Worm (Caenorhabditis elegans) whole organism, L2 larva: Measurements from ENCODE around the gene lnp-1.

Experiments used
- aly-2 ChIP-seq: fragments of 150-350 bp; optimal IDR thresholded peaks from 2 replicates; lab custom pipeline; 2014; ENCODE audit warnings: missing biosample characterization, missing genetic modification characterization
- ama-1 ChIP-seq: fragments of 150-350 bp; optimal IDR thresholded peaks from 2 replicates; lab custom pipeline; 2018; ENCODE audit warnings: inconsistent platforms
- lin-13 ChIP-seq: fragments of 150-350 bp; optimal IDR thresholded peaks from 2 replicates; lab custom pipeline; 2014; ENCODE audit warnings: missing biosample characterization, missing genetic modification reagents, missing genetic modification characterization
- nhr-11 ChIP-seq: fragments of 150-350 bp; optimal IDR thresholded peaks from 2 replicates; lab custom pipeline; 2014; ENCODE audit warnings: missing biosample characterization, missing genetic modification characterization
- nhr-12 ChIP-seq: fragments of 150-350 bp; optimal IDR thresholded peaks from 2 replicates; lab custom pipeline; 2014; ENCODE audit warnings: missing biosample characterization, missing genetic modification characterization
- snpc-4 ChIP-seq: fragments of 150-350 bp; optimal IDR thresholded peaks from 2 replicates; lab custom pipeline; 2014; ENCODE audit warnings: missing biosample characterization, missing genetic modification characterization
- unc-55 ChIP-seq: fragments of 150-350 bp; sonication (generic microtip); optimal IDR thresholded peaks from 3 replicates; lab custom pipeline; 2014; ENCODE audit warnings: missing biosample characterization, missing genetic modification reagents, missing genetic modification characterization

- TF ChIP-seq snpc-4 (tag; lab: Kevin White, UChicago) (no peak), nhr-12 (no peak), nhr-11 (tag; lab: Kevin White, UChicago) (no peak), ama-1 (lab: Kevin White, UChicago) (no peak), lin-13 (GFP tag; lab: Kevin White, UChicago) (no peak), aly-2 (tag; lab: Kevin White, UChicago) (no peak), unc-55 (GFP tag; lab: Kevin White, UChicago) (no peak)
Observed at ce11 chrX:4549853-4550596, 38.5 kb upstream of the lnp-1 start, which contains the start of gene C07A12.18.
